Worm (Caenorhabditis elegans): ENCODE measurements around the gene cyp-33A1.

Gene cyp-33A1

ce11 chrV:7643416-7643815 lies 37.8 kb downstream of the cyp-33A1 start, which contains the start of gene F07C4.11:
TSS of gene F07C4.11 (minus strand) at chrV:7643516.
- TF ChIP-seq Y5F2A.4 (GFP tag; optimal IDR thresholded peaks at IDR 0.05) (no peak), spr-3 (GFP tag; optimal IDR thresholded peaks at IDR 0.05) (no peak), hlh-30 (tag; optimal IDR thresholded peaks at IDR 0.05; ENCODE audit: insufficient read depth) (no peak), nhr-41 (GFP tag; IDR thresholded peaks at IDR 0.05) (no peak), dve-1 (tag; optimal IDR thresholded peaks at IDR 0.05; ENCODE audit: insufficient read depth) (no peak), saeg-2 (GFP tag; IDR thresholded peaks at IDR 0.05) (no peak)

ce11 chrV:7641718-7642117 lies 39.5 kb downstream of the cyp-33A1 start:
- TF ChIP-seq unc-62 (GFP tag; optimal IDR thresholded peaks at IDR 0.05 in 1 of 2) (peak in 1 of 2 experiments; percentile 92), unc-62 (tag; optimal IDR thresholded peaks at IDR 0.05) (no peak), mxl-3 (GFP tag; optimal IDR thresholded peaks at IDR 0.05) (no peak)

ce11 chrV:7639787-7640186 lies 41.5 kb downstream of the cyp-33A1 start, which contains the start of gene F07C4.10:
TSS of gene F07C4.10 (minus strand) at chrV:7639887.
- TF ChIP-seq T20F7.1 (GFP tag; optimal IDR thresholded peaks at IDR 0.05) (no peak), aha-1 (tag) (no peak), egl-43 (GFP tag; IDR thresholded peaks at IDR 0.05) (no peak), dmd-9 (GFP tag; IDR thresholded peaks at IDR 0.05) (no peak), duxl-1 (tag; optimal IDR thresholded peaks at IDR 0.05; ENCODE audit: poor library complexity) (no peak), saeg-2 (GFP tag; IDR thresholded peaks at IDR 0.05) (no peak), snpc-1.2 (GFP tag; IDR thresholded peaks at IDR 0.05) (no peak), ztf-7 (tag; optimal IDR thresholded peaks at IDR 0.05) (no peak)

ce11 chrV:7639356-7639755 lies 41.9 kb downstream of the cyp-33A1 start:
- TF ChIP-seq spr-1 (tag; optimal IDR thresholded peaks at IDR 0.05) (no peak), lin-29 (GFP tag; IDR thresholded peaks at IDR 0.05) (no peak), unc-62 (GFP tag; optimal IDR thresholded peaks at IDR 0.05 in 1 of 2) (peak in 1 of 2 experiments; percentile 76), unc-62 (tag; optimal IDR thresholded peaks at IDR 0.05) (no peak), aha-1 (tag) (peak; percentile 78)

ce11 chrV:7637801-7638200 lies 43.5 kb downstream of the cyp-33A1 start, which contains the start of gene clec-45:
TSS of gene clec-45 (plus strand) at chrV:7638101.
- no peak for TF ChIP-seq nhr-77 (tag; optimal IDR thresholded peaks at IDR 0.05)
- TF ChIP-seq ceh-20 (GFP tag; IDR thresholded peaks at IDR 0.05), result no peak
- no peak for TF ChIP-seq nhr-76 (tag; optimal IDR thresholded peaks at IDR 0.05)
- TF ChIP-seq nhr-48 (tag; optimal IDR thresholded peaks at IDR 0.05), result no peak
- no peak for TF ChIP-seq ceh-28 (tag; optimal IDR thresholded peaks at IDR 0.05)
- TF ChIP-seq aly-2 (tag; optimal IDR thresholded peaks at IDR 0.05), result no peak
- no peak for TF ChIP-seq nhr-237 (tag; optimal IDR thresholded peaks at IDR 0.05)
- TF ChIP-seq madf-9 (GFP tag; conservative IDR thresholded peaks at IDR 0.05), result no peak
- TF ChIP-seq mxl-2 (GFP tag; conservative IDR thresholded peaks at IDR 0.05), result no peak
- no peak for TF ChIP-seq daf-8 (GFP tag; IDR thresholded peaks at IDR 0.05)

- TF ChIP-seq dmd-8 (GFP tag; IDR thresholded peaks at IDR 0.05) (no peak), cey-2 (tag; optimal IDR thresholded peaks at IDR 0.05; ENCODE audit: borderline replicate concordance, insufficient read depth) (no peak), lir-3 (tag; optimal IDR thresholded peaks at IDR 0.05) (no peak), daf-16 (GFP tag; optimal IDR thresholded peaks at IDR 0.05) (no peak), daf-16 (tag; optimal IDR thresholded peaks at IDR 0.05) (no peak), vab-7 (GFP tag; IDR thresholded peaks at IDR 0.05) (no peak), hlh-11 (tag; optimal IDR thresholded peaks at IDR 0.05) (no peak), aha-1 (tag) (peak; percentile 45), spr-3 (GFP tag; optimal IDR thresholded peaks at IDR 0.05) (no peak)
Observed at ce11 chrV:7635469-7635868, 45.8 kb downstream of the cyp-33A1 start, which contains the start of gene srd-29. TSS of gene srd-29 (plus strand) at chrV:7635769.
